Fruit fly (Drosophila melanogaster) whole organism, embryonic: Measurements from ENCODE around the gene Neurochondrin.

Source experiments
- Atf-2 ChIP-seq: fragments of 200-800 bp; sonication (Bioruptor generic); optimal IDR thresholded peaks from 2 replicates; lab custom pipeline; 2016; ENCODE audit warnings: missing biosample characterization, missing genetic modification characterization
- Bdp1 ChIP-seq: fragments of 200-800 bp; sonication (Bioruptor generic); optimal IDR thresholded peaks from 3 replicates; lab custom pipeline; 2016; ENCODE audit warnings: missing biosample characterization, missing genetic modification characterization
- CG10654 ChIP-seq: fragments of 200-800 bp; sonication (Bioruptor generic); optimal IDR thresholded peaks from 2 replicates; lab custom pipeline; 2016; ENCODE audit warnings: missing biosample characterization, missing genetic modification characterization
- CG10959 ChIP-seq: fragments of 200-800 bp; sonication (Bioruptor generic); IDR thresholded peaks from 2 replicates; pipeline ENCODE4 v1.3.6; 2022; ENCODE audit warnings: missing biosample characterization, missing genetic modification characterization
- CG11398 ChIP-seq: fragments of 200-800 bp; sonication (Bioruptor generic); optimal IDR thresholded peaks from 2 replicates; lab custom pipeline; 2016; ENCODE audit warnings: missing biosample characterization, missing genetic modification characterization
- CG11723 ChIP-seq: fragments of 200-800 bp; sonication (Bioruptor generic); optimal IDR thresholded peaks from 2 replicates; lab custom pipeline; 2017; ENCODE audit warnings: missing biosample characterization, mild to moderate bottlenecking, missing genetic modification characterization
- CG12104 ChIP-seq: fragments of 200-800 bp; sonication (Bioruptor generic); optimal IDR thresholded peaks from 3 replicates; lab custom pipeline; 2016; ENCODE audit warnings: missing biosample characterization, missing genetic modification characterization
- CG12769 ChIP-seq: fragments of 200-800 bp; sonication (Bioruptor generic); optimal IDR thresholded peaks from 2 replicates; lab custom pipeline; 2019; ENCODE audit warnings: missing biosample characterization, mild to moderate bottlenecking, missing genetic modification characterization, moderate library complexity
- CG13424 ChIP-seq: fragments of 200-800 bp; sonication (Bioruptor generic); optimal IDR thresholded peaks from 2 replicates; lab custom pipeline; 2019; ENCODE audit warnings: missing biosample characterization, mild to moderate bottlenecking, missing genetic modification characterization, moderate library complexity
- CG14050 ChIP-seq: fragments of 200-800 bp; sonication (Bioruptor generic); IDR thresholded peaks from 3 replicates; pipeline ENCODE4 v1.3.6; 2022; ENCODE audit warnings: missing biosample characterization, missing genetic modification characterization
- CG15601 ChIP-seq: fragments of 200-800 bp; sonication (Bioruptor generic); optimal IDR thresholded peaks from 3 replicates; lab custom pipeline; 2019; ENCODE audit warnings: missing biosample characterization, mild to moderate bottlenecking, missing genetic modification characterization, moderate library complexity
- CG16815 ChIP-seq: fragments of 200-800 bp; sonication (Bioruptor generic); optimal IDR thresholded peaks from 3 replicates; lab custom pipeline; 2017; ENCODE audit warnings: missing biosample characterization, mild to moderate bottlenecking, missing genetic modification characterization
- CG17186 ChIP-seq: fragments of 200-800 bp; sonication (Bioruptor generic); optimal IDR thresholded peaks from 3 replicates; lab custom pipeline; 2017; ENCODE audit warnings: missing biosample characterization, missing genetic modification reagents, missing genetic modification characterization
- CG2116 ChIP-seq: fragments of 200-800 bp; sonication (Bioruptor generic); optimal IDR thresholded peaks from 3 replicates; lab custom pipeline; 2018; ENCODE audit warnings: missing biosample characterization, mild to moderate bottlenecking, missing genetic modification characterization
- CG3065 ChIP-seq: fragments of 200-800 bp; sonication (Bioruptor generic); optimal IDR thresholded peaks from 2 replicates; lab custom pipeline; 2016; ENCODE audit warnings: missing biosample characterization, missing genetic modification characterization
- CG31441 ChIP-seq: fragments of 200-800 bp; sonication (Bioruptor generic); IDR thresholded peaks from 2 replicates; pipeline ENCODE4 v1.3.6; 2022; ENCODE audit warnings: missing biosample characterization, missing genetic modification characterization
- CG33557 ChIP-seq: fragments of 200-800 bp; sonication (Bioruptor generic); optimal IDR thresholded peaks from 2 replicates; lab custom pipeline; 2019; ENCODE audit warnings: missing biosample characterization, mild to moderate bottlenecking, missing genetic modification characterization, moderate library complexity
- CG4328 ChIP-seq: fragments of 200-800 bp; sonication (Bioruptor generic); optimal IDR thresholded peaks from 3 replicates; lab custom pipeline; 2017; ENCODE audit warnings: missing biosample characterization, missing genetic modification reagents, missing genetic modification characterization
- CG7928 ChIP-seq: fragments of 200-800 bp; sonication (Bioruptor generic); optimal IDR thresholded peaks from 2 replicates; lab custom pipeline; 2017; ENCODE audit warnings: missing biosample characterization, mild to moderate bottlenecking, missing genetic modification characterization
- CG8944 ChIP-seq: fragments of 200-800 bp; sonication (Bioruptor generic); optimal IDR thresholded peaks from 3 replicates; lab custom pipeline; 2016; ENCODE audit warnings: missing biosample characterization, missing genetic modification characterization
- Eip74EF ChIP-seq, 2 experiments: fragments of 200-800 bp in 1 of 2; fragments of >200 bp in 1 of 2; sonication (Bioruptor generic) in 1 of 2; optimal IDR thresholded peaks; 2 replicates each; lab custom pipeline; 2017 to 2019; ENCODE audit warnings: missing biosample characterization in 2 of 2, missing genetic modification characterization in 2 of 2, mild to moderate bottlenecking in 1 of 2, moderate library complexity in 1 of 2
- Hr39 ChIP-seq: fragments of >200 bp; optimal IDR thresholded peaks from 2 replicates; lab custom pipeline; 2017
- Hr78 ChIP-seq, 2 experiments: fragments of 200-800 bp in 1 of 2; fragments of >200 bp in 1 of 2; sonication (Bioruptor generic) in 1 of 2; optimal IDR thresholded peaks; 2 replicates each; lab custom pipeline; 2017 to 2019; ENCODE audit warnings: missing biosample characterization in 2 of 2, missing genetic modification characterization in 2 of 2, mild to moderate bottlenecking in 1 of 2, moderate library complexity in 1 of 2
- Jarid2 ChIP-seq: fragments of 200-800 bp; sonication (Bioruptor generic); optimal IDR thresholded peaks from 3 replicates; lab custom pipeline; 2017; ENCODE audit warnings: mild to moderate bottlenecking, missing biosample characterization, missing genetic modification reagents, missing genetic modification characterization
- Lhr ChIP-seq: fragments of 200-800 bp; sonication (Bioruptor generic); optimal IDR thresholded peaks from 3 replicates; lab custom pipeline; 2017; ENCODE audit warnings: mild to moderate bottlenecking, missing biosample characterization, missing genetic modification reagents, missing genetic modification characterization
- Mad ChIP-seq: fragments of 200-800 bp; sonication (Bioruptor generic); optimal IDR thresholded peaks from 2 replicates; lab custom pipeline; 2016; ENCODE audit warnings: missing biosample characterization, missing genetic modification characterization
- NFAT ChIP-seq: fragments of 200-800 bp; sonication (Bioruptor generic); IDR thresholded peaks from 2 replicates; pipeline ENCODE4 v1.3.6; 2022; ENCODE audit warnings: missing biosample characterization, missing genetic modification characterization
- PHDP ChIP-seq: fragments of 200-800 bp; sonication (Bioruptor generic); optimal IDR thresholded peaks from 3 replicates; lab custom pipeline; 2018; ENCODE audit warnings: missing biosample characterization, mild to moderate bottlenecking, missing genetic modification characterization, moderate library complexity
- Spps ChIP-seq: fragments of 200-800 bp; sonication (Bioruptor generic); optimal IDR thresholded peaks from 2 replicates; lab custom pipeline; 2018; ENCODE audit warnings: missing biosample characterization, mild to moderate bottlenecking, missing genetic modification characterization
- Trl ChIP-seq, 3 experiments: fragments of >200 bp in 2 of 3; fragments of 200-800 bp in 1 of 3; sonication (Bioruptor generic) in 1 of 3; optimal IDR thresholded peaks; 2 replicates in 1 of 3; 3 replicates in 2 of 3; lab custom pipeline; 2016 to 2017; ENCODE audit warnings: missing biosample characterization in 1 of 3, missing genetic modification characterization in 1 of 3
- YL-1 ChIP-seq: fragments of 200-800 bp; sonication (Bioruptor generic); optimal IDR thresholded peaks from 3 replicates; lab custom pipeline; 2017; ENCODE audit warnings: missing biosample characterization, mild to moderate bottlenecking, missing genetic modification characterization
- ara ChIP-seq: fragments of 200-800 bp; sonication (Bioruptor generic); IDR thresholded peaks from 2 replicates; pipeline ENCODE4 v1.3.6; 2022; ENCODE audit warnings: missing biosample characterization, missing genetic modification characterization
- bab2 ChIP-seq: fragments of 200-800 bp; sonication (Bioruptor generic); optimal IDR thresholded peaks from 2 replicates; lab custom pipeline; 2016; ENCODE audit warnings: missing biosample characterization, missing genetic modification characterization
- bcd ChIP-seq: fragments of 200-800 bp; sonication (Bioruptor generic); optimal IDR thresholded peaks from 2 replicates; lab custom pipeline; 2017; ENCODE audit warnings: missing biosample characterization, mild to moderate bottlenecking, missing genetic modification characterization
- btn ChIP-seq: fragments of 200-800 bp; sonication (Bioruptor generic); optimal IDR thresholded peaks from 2 replicates; lab custom pipeline; 2016; ENCODE audit warnings: missing biosample characterization, missing genetic modification characterization
- cad ChIP-seq: fragments of >200 bp; optimal IDR thresholded peaks from 2 replicates; lab custom pipeline; 2017; ENCODE audit warnings: missing biosample characterization, missing genetic modification characterization
- chif ChIP-seq, 2 experiments: fragments of 200-800 bp; sonication (Bioruptor generic); optimal IDR thresholded peaks; 3 replicates each; lab custom pipeline; 2016; ENCODE audit warnings: missing biosample characterization in 2 of 2, missing genetic modification characterization in 2 of 2
- ci ChIP-seq: fragments of 200-800 bp; sonication (Bioruptor generic); IDR thresholded peaks from 3 replicates; pipeline ENCODE4 v1.3.6; 2022; ENCODE audit warnings: missing biosample characterization, missing genetic modification characterization
- dpn ChIP-seq, 2 experiments: fragments of 200-800 bp; sonication (Bioruptor generic); optimal IDR thresholded peaks; 3 replicates each; lab custom pipeline; 2016; ENCODE audit warnings: missing biosample characterization in 2 of 2, missing genetic modification characterization in 2 of 2
- grn ChIP-seq: fragments of 200-800 bp; sonication (Bioruptor generic); optimal IDR thresholded peaks from 3 replicates; lab custom pipeline; 2017; ENCODE audit warnings: missing biosample characterization, missing genetic modification characterization
- lab ChIP-seq: fragments of 200-800 bp; sonication (Bioruptor generic); optimal IDR thresholded peaks from 3 replicates; lab custom pipeline; 2017; ENCODE audit warnings: missing biosample characterization, missing genetic modification characterization, mild to moderate bottlenecking, moderate library complexity, missing genetic modification reagents
- nmo ChIP-seq: fragments of 200-800 bp; sonication (Bioruptor generic); optimal IDR thresholded peaks from 2 replicates; lab custom pipeline; 2018; ENCODE audit warnings: missing biosample characterization, mild to moderate bottlenecking, missing genetic modification characterization, moderate library complexity
- onecut ChIP-seq: fragments of 200-800 bp; sonication (Bioruptor generic); IDR thresholded peaks from 2 replicates; pipeline ENCODE4 v1.3.6; 2022; ENCODE audit warnings: missing biosample characterization, missing genetic modification characterization
- otp ChIP-seq: fragments of 200-800 bp; sonication (Bioruptor generic); IDR thresholded peaks from 3 replicates; pipeline ENCODE4, ENCODE4 v1.3.6; 2022; ENCODE audit warnings: missing biosample characterization, missing genetic modification characterization
- prd ChIP-seq, 3 experiments: fragments of >200 bp in 2 of 3; fragments of 200-800 bp in 1 of 3; sonication (Bioruptor generic) in 1 of 3; optimal IDR thresholded peaks in 2 of 3; IDR thresholded peaks in 1 of 3; 2 replicates in 2 of 3; 3 replicates in 1 of 3; pipeline versions ENCODE4 v1.3.6 to Lab custom; 2017 to 2022; ENCODE audit warnings: missing biosample characterization in 1 of 3, missing genetic modification characterization in 1 of 3
- schlank ChIP-seq: fragments of 200-800 bp; sonication (Bioruptor generic); optimal IDR thresholded peaks from 2 replicates; lab custom pipeline; 2018; ENCODE audit warnings: missing biosample characterization, mild to moderate bottlenecking, missing genetic modification characterization
- slp2 ChIP-seq: fragments of 200-800 bp; sonication (Bioruptor generic); optimal IDR thresholded peaks from 2 replicates; lab custom pipeline; 2016; ENCODE audit warnings: missing biosample characterization, missing genetic modification characterization
- trh ChIP-seq: fragments of 200-800 bp; sonication (Bioruptor generic); optimal IDR thresholded peaks from 2 replicates; lab custom pipeline; 2016; ENCODE audit warnings: missing biosample characterization, missing genetic modification characterization
- unpg ChIP-seq: fragments of 200-800 bp; sonication (Bioruptor generic); optimal IDR thresholded peaks from 3 replicates; lab custom pipeline; 2018; ENCODE audit warnings: missing biosample characterization, mild to moderate bottlenecking, missing genetic modification characterization, moderate library complexity
- zfh1 ChIP-seq: fragments of 200-800 bp; sonication (Bioruptor generic); IDR thresholded peaks from 3 replicates; pipeline ENCODE4 v1.3.6; 2022; ENCODE audit warnings: missing biosample characterization, missing genetic modification characterization

The Neurochondrin gene

dm6 chr3R:6504408-6504807 is 36.2 kb downstream of the Neurochondrin start:
- TF ChIP-seq bab2, result peak; percentile 58
- TF ChIP-seq onecut (GFP tag; lab: Robert Waterston, UW), result peak; percentile 63
- TF ChIP-seq Trl (optimal IDR thresholded peaks at IDR 0.05; lab: Kevin White, UChicago), result no peak
- peak; percentile 70 for TF ChIP-seq Trl (GFP tag; optimal IDR thresholded peaks at IDR 0.05; lab: Kevin White, UChicago)
- TF ChIP-seq chif (GFP tag; optimal IDR thresholded peaks at IDR 0.05; lab: Kevin White, UChicago), result peak; percentile 36 to 43
- TF ChIP-seq CG13424 (tag; lab: Kevin White, UChicago), result peak; percentile 25
- TF ChIP-seq PHDP (tag; lab: Kevin White, UChicago), result peak; percentile 56
- TF ChIP-seq CG15601 (tag; lab: Kevin White, UChicago), result peak; percentile 42
- peak; percentile 21 for TF ChIP-seq Mad (GFP tag; lab: Kevin White, UChicago)
- TF ChIP-seq otp, result peak; percentile 60; the same call in 1 of the 3 replicates
- TF ChIP-seq schlank (tag; lab: Kevin White, UChicago), result peak; percentile 14
- TF ChIP-seq CG4328 (GFP tag; lab: Kevin White, UChicago), result peak; percentile 5
- TF ChIP-seq bcd (GFP tag; lab: Kevin White, UChicago), result peak; percentile 43
- TF ChIP-seq CG8944 (GFP tag; lab: Kevin White, UChicago), result peak; percentile 62
- TF ChIP-seq YL-1, result peak; percentile 50
- peak; percentile 44 for TF ChIP-seq Bdp1
- peak; percentile 37 for TF ChIP-seq CG10654 (GFP tag; lab: Kevin White, UChicago)
- peak; percentile 31 for TF ChIP-seq nmo (GFP tag; lab: Kevin White, UChicago)
- TF ChIP-seq CG3065, result peak; percentile 13
- peak; percentile 70 for TF ChIP-seq Lhr (GFP tag; lab: Kevin White, UChicago)
- TF ChIP-seq trh (GFP tag; lab: Kevin White, UChicago), result peak; percentile 2
- TF ChIP-seq btn (GFP tag; lab: Kevin White, UChicago), result peak; percentile 4
- TF ChIP-seq Hr39 (lab: Kevin White, UChicago), result no peak
- TF ChIP-seq CG7928 (GFP tag; lab: Kevin White, UChicago), result no peak
- peak; percentile 34 for TF ChIP-seq CG16815
- TF ChIP-seq ci (GFP tag; lab: Robert Waterston, UW), result peak; percentile 77
- TF ChIP-seq lab, result peak; percentile 66
- TF ChIP-seq cad (GFP tag; lab: Kevin White, UChicago), result no peak
- peak; percentile 42 for TF ChIP-seq CG11398 (GFP tag; lab: Kevin White, UChicago)
- TF ChIP-seq NFAT, result no peak
- TF ChIP-seq CG31441 (GFP tag; lab: Robert Waterston, UW), result peak; percentile 55
- TF ChIP-seq CG14050 (GFP tag; lab: Robert Waterston, UW), result no peak
- TF ChIP-seq CG12769 (tag; lab: Kevin White, UChicago), result peak; percentile 4
- TF ChIP-seq Hr78 (GFP tag; optimal IDR thresholded peaks at IDR 0.05; lab: Kevin White, UChicago), result no peak
- peak; percentile 47 for TF ChIP-seq CG10959 (GFP tag; lab: Robert Waterston, UW)
- TF ChIP-seq CG33557, result peak; percentile 76
- TF ChIP-seq Atf-2 (GFP tag; lab: Kevin White, UChicago), result peak; percentile 8
- TF ChIP-seq slp2 (GFP tag; lab: Kevin White, UChicago), result peak; percentile 9
- peak; percentile 61 for TF ChIP-seq unpg
- peak; percentile 7 for TF ChIP-seq CG2116 (GFP tag; lab: Kevin White, UChicago)
- peak; percentile 5 for TF ChIP-seq CG17186 (GFP tag; lab: Kevin White, UChicago)
- peak; percentile 54 for TF ChIP-seq Spps (tag; lab: Kevin White, UChicago)
- peak in 1 of 2 experiments; percentile 37 for TF ChIP-seq Eip74EF (GFP tag; optimal IDR thresholded peaks at IDR 0.05; lab: Kevin White, UChicago)
- TF ChIP-seq Jarid2 (GFP tag; lab: Kevin White, UChicago), result peak; percentile 1
- TF ChIP-seq prd (optimal IDR thresholded peaks at IDR 0.05; lab: Kevin White, UChicago), result no peak
- TF ChIP-seq prd (GFP tag; IDR thresholded peaks at IDR 0.05; lab: Robert Waterston, UW), result peak; percentile 46; the same call in 1 of the 3 replicates
- peak; percentile 24 for TF ChIP-seq CG12104 (GFP tag; lab: Kevin White, UChicago)
- peak; percentile 50 for TF ChIP-seq CG11723 (GFP tag; lab: Kevin White, UChicago)
- no peak for TF ChIP-seq dpn (GFP tag; optimal IDR thresholded peaks at IDR 0.05; lab: Kevin White, UChicago)
- TF ChIP-seq grn, result peak; percentile 22
- peak; percentile 57; the same call in 2 of the 3 replicates for TF ChIP-seq zfh1 (GFP tag; lab: Robert Waterston, UW)
- TF ChIP-seq ara, result peak; percentile 35; the same call in 1 of the 2 replicates
